Worm (Caenorhabditis elegans) whole organism, L2 larva: ENCODE results near the gene cal-1.

Experiments used
- C34F6.9 ChIP-seq: fragments of 150-350 bp; optimal IDR thresholded peaks from 2 replicates; lab custom pipeline; 2014; ENCODE audit warnings: missing biosample characterization, missing genetic modification characterization
- F13H6.1 ChIP-seq: sonication (generic microtip); optimal IDR thresholded peaks from 2 replicates; lab custom pipeline; 2016; ENCODE audit warnings: missing genetic modification characterization, missing compliant biosample characterization
- R02D3.7 ChIP-seq: fragments of 150-350 bp; optimal IDR thresholded peaks from 2 replicates; lab custom pipeline; 2014; ENCODE audit warnings: missing biosample characterization, missing genetic modification characterization
- Y55F3AM.14 ChIP-seq: fragments of 200-800 bp; sonication (Bioruptor generic); optimal IDR thresholded peaks from 2 replicates; lab custom pipeline; 2018; ENCODE audit warnings: mild to moderate bottlenecking, missing genetic modification characterization, missing compliant biosample characterization
- ZK546.5 ChIP-seq: sonication (generic microtip); optimal IDR thresholded peaks from 2 replicates; lab custom pipeline; 2017; ENCODE audit warnings: missing biosample characterization, missing genetic modification characterization
- alr-1 ChIP-seq: fragments of 150-350 bp; optimal IDR thresholded peaks from 2 replicates; lab custom pipeline; 2014; ENCODE audit warnings: missing biosample characterization, missing genetic modification characterization
- aly-2 ChIP-seq: fragments of 150-350 bp; optimal IDR thresholded peaks from 2 replicates; lab custom pipeline; 2014; ENCODE audit warnings: missing biosample characterization, missing genetic modification characterization
- ama-1 ChIP-seq: fragments of 150-350 bp; optimal IDR thresholded peaks from 2 replicates; lab custom pipeline; 2018; ENCODE audit warnings: inconsistent platforms
- blmp-1 ChIP-seq: sonication (generic microtip); optimal IDR thresholded peaks from 2 replicates; lab custom pipeline; 2017; ENCODE audit warnings: missing genetic modification characterization, mild to moderate bottlenecking, missing compliant biosample characterization, antibody characterized with exemption, moderate library complexity; ENCODE audit not compliant: insufficient read depth
- ceh-16 ChIP-seq: fragments of 150-350 bp; optimal IDR thresholded peaks from 2 replicates; lab custom pipeline; 2014; ENCODE audit warnings: missing biosample characterization, missing genetic modification characterization
- ceh-82 ChIP-seq: fragments of 150-350 bp; optimal IDR thresholded peaks from 2 replicates; lab custom pipeline; 2014; ENCODE audit warnings: missing biosample characterization, missing genetic modification characterization
- crh-2 ChIP-seq: sonication (generic microtip); optimal IDR thresholded peaks from 2 replicates; lab custom pipeline; 2017; ENCODE audit warnings: missing biosample characterization, missing genetic modification characterization
- dmd-4 ChIP-seq: sonication (generic microtip); optimal IDR thresholded peaks from 2 replicates; lab custom pipeline; 2017; ENCODE audit warnings: missing biosample characterization, missing genetic modification characterization
- elt-1 ChIP-seq: fragments of 150-350 bp; optimal IDR thresholded peaks from 2 replicates; lab custom pipeline; 2014; ENCODE audit warnings: missing biosample characterization, missing genetic modification characterization
- elt-3 ChIP-seq: sonication (generic microtip); optimal IDR thresholded peaks from 2 replicates; lab custom pipeline; 2017; ENCODE audit warnings: missing biosample characterization, missing genetic modification characterization
- gmeb-1 ChIP-seq: fragments of 150-350 bp; optimal IDR thresholded peaks from 2 replicates; lab custom pipeline; 2014; ENCODE audit warnings: missing biosample characterization, missing genetic modification characterization
- lin-11 ChIP-seq: fragments of 150-350 bp; sonication (generic microtip); optimal IDR thresholded peaks from 2 replicates; lab custom pipeline; 2014; ENCODE audit warnings: missing biosample characterization, missing genetic modification characterization, inconsistent platforms, mixed read lengths
- lin-13 ChIP-seq: fragments of 150-350 bp; optimal IDR thresholded peaks from 2 replicates; lab custom pipeline; 2014; ENCODE audit warnings: missing biosample characterization, missing genetic modification reagents, missing genetic modification characterization
- lin-39 ChIP-seq: fragments of 150-350 bp; optimal IDR thresholded peaks from 2 replicates; lab custom pipeline; 2014; ENCODE audit warnings: missing biosample characterization, missing genetic modification reagents, missing genetic modification characterization
- lsy-2 ChIP-seq, 2 experiments: fragments of 150-350 bp in 1 of 2; sonication (generic microtip) in 1 of 2; optimal IDR thresholded peaks; 2 replicates each; lab custom pipeline; 2014 to 2017; ENCODE audit warnings: missing biosample characterization in 2 of 2, missing genetic modification characterization in 2 of 2
- mab-5 ChIP-seq: fragments of 150-350 bp; optimal IDR thresholded peaks from 2 replicates; lab custom pipeline; 2014; ENCODE audit warnings: missing biosample characterization, missing genetic modification characterization
- mbf-1 ChIP-seq: sonication (generic microtip); optimal IDR thresholded peaks from 2 replicates; lab custom pipeline; 2017; ENCODE audit warnings: missing biosample characterization, missing genetic modification characterization
- mdl-1 ChIP-seq, 2 experiments: fragments of 150-350 bp in 1 of 2; sonication (generic microtip) in 1 of 2; optimal IDR thresholded peaks; 2 replicates each; lab custom pipeline; 2017; ENCODE audit warnings: missing biosample characterization in 2 of 2, missing genetic modification characterization in 2 of 2
- nhr-10 ChIP-seq: sonication (generic microtip); optimal IDR thresholded peaks from 2 replicates; lab custom pipeline; 2017; ENCODE audit warnings: missing biosample characterization, missing genetic modification characterization
- nhr-11 ChIP-seq: fragments of 150-350 bp; optimal IDR thresholded peaks from 2 replicates; lab custom pipeline; 2014; ENCODE audit warnings: missing biosample characterization, missing genetic modification characterization
- nhr-12 ChIP-seq: fragments of 150-350 bp; optimal IDR thresholded peaks from 2 replicates; lab custom pipeline; 2014; ENCODE audit warnings: missing biosample characterization, missing genetic modification characterization
- nhr-129 ChIP-seq: fragments of 150-350 bp; optimal IDR thresholded peaks from 2 replicates; lab custom pipeline; 2014; ENCODE audit warnings: missing biosample characterization, missing genetic modification characterization
- nhr-21 ChIP-seq: fragments of 150-350 bp; optimal IDR thresholded peaks from 2 replicates; lab custom pipeline; 2014; ENCODE audit warnings: missing biosample characterization, missing genetic modification characterization
- nhr-23 ChIP-seq: fragments of 150-350 bp; optimal IDR thresholded peaks from 2 replicates; lab custom pipeline; 2014; ENCODE audit warnings: missing biosample characterization, missing genetic modification reagents, missing genetic modification characterization
- nhr-237 ChIP-seq: fragments of 150-350 bp; optimal IDR thresholded peaks from 2 replicates; lab custom pipeline; 2014; ENCODE audit warnings: missing biosample characterization, missing genetic modification characterization
- nhr-25 ChIP-seq: fragments of 150-350 bp; sonication (generic microtip); optimal IDR thresholded peaks from 3 replicates; lab custom pipeline; 2014; ENCODE audit warnings: missing biosample characterization, missing genetic modification characterization
- nhr-6 ChIP-seq: fragments of 150-350 bp; optimal IDR thresholded peaks from 2 replicates; lab custom pipeline; 2014; ENCODE audit warnings: missing biosample characterization, missing genetic modification characterization
- nhr-77 ChIP-seq: fragments of 150-350 bp; optimal IDR thresholded peaks from 2 replicates; lab custom pipeline; 2014; ENCODE audit warnings: missing biosample characterization, missing genetic modification characterization
- peb-1 ChIP-seq: fragments of 150-350 bp; optimal IDR thresholded peaks from 2 replicates; lab custom pipeline; 2014; ENCODE audit warnings: missing biosample characterization, missing genetic modification characterization
- skn-1 ChIP-seq: sonication (generic microtip); optimal IDR thresholded peaks from 2 replicates; lab custom pipeline; 2017; ENCODE audit warnings: missing biosample characterization, missing genetic modification characterization
- sma-3 ChIP-seq: sonication (generic microtip); optimal IDR thresholded peaks from 2 replicates; lab custom pipeline; 2016; ENCODE audit warnings: missing genetic modification reagents, missing genetic modification characterization, missing compliant biosample characterization
- unc-39 ChIP-seq: fragments of 150-350 bp; optimal IDR thresholded peaks from 2 replicates; lab custom pipeline; 2014; ENCODE audit warnings: missing biosample characterization, missing genetic modification characterization
- unc-55 ChIP-seq: fragments of 150-350 bp; sonication (generic microtip); optimal IDR thresholded peaks from 3 replicates; lab custom pipeline; 2014; ENCODE audit warnings: missing biosample characterization, missing genetic modification reagents, missing genetic modification characterization
- unc-62 ChIP-seq: fragments of 150-350 bp; optimal IDR thresholded peaks from 2 replicates; lab custom pipeline; 2014; ENCODE audit warnings: missing biosample characterization, missing genetic modification reagents, missing genetic modification characterization
- zag-1 ChIP-seq: fragments of 150-350 bp; optimal IDR thresholded peaks from 2 replicates; lab custom pipeline; 2014; ENCODE audit warnings: missing biosample characterization, missing genetic modification characterization
- ztf-1 ChIP-seq: fragments of 200-800 bp; sonication (Bioruptor generic); conservative IDR thresholded peaks from 2 replicates; pipeline ENCODE4 v1.3.6; 2022; ENCODE audit warnings: missing genetic modification characterization, missing compliant biosample characterization

Gene cal-1

DNA sequence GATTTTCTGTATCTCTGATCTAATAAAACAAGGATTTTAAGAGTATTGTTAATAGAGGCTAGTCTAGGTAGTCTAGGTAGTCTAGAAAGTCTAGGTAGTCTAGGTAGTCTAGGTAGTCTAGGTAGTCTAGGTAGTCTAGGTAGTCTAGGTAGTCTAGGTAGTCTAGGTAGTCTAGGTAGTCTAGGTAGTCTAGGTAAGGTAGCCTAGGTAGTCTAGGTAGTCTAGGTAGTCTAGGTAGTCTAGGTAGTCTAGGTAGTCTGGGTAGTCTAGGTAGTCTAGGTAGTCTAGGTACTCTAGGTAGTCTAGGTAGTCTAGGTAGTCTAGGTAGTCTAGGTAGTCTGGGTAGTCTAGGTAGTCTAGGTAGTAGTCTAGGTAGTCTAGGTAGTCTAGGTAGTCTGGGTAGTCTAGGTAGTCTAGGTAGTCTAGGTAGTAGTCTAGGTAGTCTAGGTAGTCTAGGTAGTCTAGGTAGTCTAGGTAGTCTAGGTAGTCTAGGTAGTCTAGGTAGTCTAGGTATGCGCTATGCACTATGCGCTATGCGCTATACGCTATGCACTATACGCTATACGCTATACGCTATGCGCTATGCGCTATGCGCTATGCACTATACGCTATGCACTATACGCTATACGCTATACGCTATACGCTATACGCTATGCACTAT lies 7.0 kb downstream of the cal-1 start:
- peak; percentile 12 for TF ChIP-seq Y55F3AM.14 (GFP tag; lab: Kevin White, UChicago)

DNA sequence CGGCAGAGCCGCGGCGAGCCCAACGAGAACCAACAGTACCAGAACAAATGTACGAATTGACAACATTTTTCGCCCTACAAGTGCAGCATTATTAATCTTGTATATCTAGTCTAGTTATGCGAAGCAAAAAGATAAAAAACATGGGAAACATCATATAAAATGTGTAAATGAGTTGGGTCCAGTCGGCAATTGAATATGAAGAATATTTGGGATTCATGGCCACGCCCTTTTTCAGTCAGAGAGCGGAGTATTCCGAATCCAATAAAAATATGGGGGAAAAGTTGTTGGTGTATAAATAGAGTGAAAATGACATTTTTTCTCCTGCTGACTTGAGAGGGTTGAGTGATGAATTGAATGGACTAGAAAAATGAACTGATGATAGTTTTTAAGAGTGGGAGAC lies 10.9 kb downstream of the cal-1 start, which contains the start of gene nlp-46:
Gene nlp-46, minus strand, starts transcription at position 101 of the 400 bp plus-strand sequence.
- TF ChIP-seq zag-1 (tag; lab: Kevin White, UChicago) (no peak), lsy-2 (tag; optimal IDR thresholded peaks at IDR 0.05; lab: Kevin White, UChicago) (no peak), elt-3 (tag; lab: Kevin White, UChicago) (no peak), crh-2 (tag; lab: Kevin White, UChicago) (no peak), unc-39 (tag; lab: Kevin White, UChicago) (no peak), ZK546.5 (tag; lab: Kevin White, UChicago) (no peak), nhr-21 (tag; lab: Kevin White, UChicago) (no peak), nhr-23 (tag; lab: Kevin White, UChicago) (no peak), lin-13 (GFP tag; lab: Kevin White, UChicago) (no peak), R02D3.7 (no peak)
- TF ChIP-seq, all 48 proteins: peak for 0

DNA sequence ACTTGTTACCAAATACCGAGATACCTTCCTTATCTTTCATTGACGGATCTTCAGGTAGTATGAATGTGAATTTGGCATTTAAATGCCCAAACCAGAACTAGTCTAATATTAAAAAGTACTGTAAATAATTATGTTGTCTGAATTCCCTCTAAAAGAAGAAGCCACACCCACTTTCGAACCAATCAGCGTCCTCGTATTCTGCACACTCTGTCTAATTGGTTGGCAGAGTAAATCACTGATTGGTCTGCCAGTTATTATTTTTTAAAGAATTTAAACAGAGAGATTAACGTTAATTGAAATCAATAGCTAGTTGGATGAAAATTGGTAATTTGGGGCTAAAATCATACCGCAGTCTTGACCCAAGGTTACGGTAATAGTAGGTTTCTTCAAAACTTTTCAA lies 11.3 kb downstream of the cal-1 start:
- TF ChIP-seq nhr-129 = no peak
- TF ChIP-seq mab-5 = no peak
- no peak for TF ChIP-seq lin-11 (tag; lab: Kevin White, UChicago)
- no peak for TF ChIP-seq nhr-12 (tag; lab: Kevin White, UChicago)
- no peak for TF ChIP-seq crh-2 (tag; lab: Kevin White, UChicago)
- TF ChIP-seq nhr-25 (tag; lab: Kevin White, UChicago) = no peak
- TF ChIP-seq ceh-82 (tag; lab: Kevin White, UChicago) = no peak
- no peak for TF ChIP-seq nhr-10 (tag; lab: Kevin White, UChicago)

DNA sequence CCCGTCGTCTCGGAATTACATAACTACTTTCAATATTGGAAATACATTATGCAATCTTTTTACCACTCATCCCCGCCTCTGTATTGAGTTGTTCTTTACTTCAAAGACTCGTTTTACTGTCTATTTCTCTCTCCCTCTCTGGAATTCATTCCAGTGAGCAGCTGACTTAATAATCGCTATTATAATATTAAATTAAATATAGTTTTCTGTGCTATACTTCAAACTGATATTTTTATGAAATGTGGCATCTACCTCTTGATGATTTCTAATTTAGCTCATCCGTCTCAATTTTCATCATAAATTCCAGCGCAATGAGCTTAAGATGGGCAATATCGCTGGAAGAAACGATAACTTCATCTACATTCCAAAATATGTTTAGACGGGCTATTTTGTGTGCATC lies 13.6 kb downstream of the cal-1 start, which contains the start of gene T28H10.1:
Gene T28H10.1, plus strand, starts transcription at position 301 of the 400 bp plus-strand sequence.
- TF ChIP-seq F13H6.1 (tag; lab: Kevin White, UChicago) (no peak), mbf-1 (tag; lab: Kevin White, UChicago) (no peak), alr-1 (tag; lab: Kevin White, UChicago) (no peak), elt-1 (tag; lab: Kevin White, UChicago) (no peak), nhr-25 (tag; lab: Kevin White, UChicago) (no peak), nhr-237 (tag; lab: Kevin White, UChicago) (no peak), nhr-6 (tag; lab: Kevin White, UChicago) (no peak), nhr-23 (tag; lab: Kevin White, UChicago) (no peak), zag-1 (tag; lab: Kevin White, UChicago) (no peak), ama-1 (lab: Kevin White, UChicago) (no peak)

DNA sequence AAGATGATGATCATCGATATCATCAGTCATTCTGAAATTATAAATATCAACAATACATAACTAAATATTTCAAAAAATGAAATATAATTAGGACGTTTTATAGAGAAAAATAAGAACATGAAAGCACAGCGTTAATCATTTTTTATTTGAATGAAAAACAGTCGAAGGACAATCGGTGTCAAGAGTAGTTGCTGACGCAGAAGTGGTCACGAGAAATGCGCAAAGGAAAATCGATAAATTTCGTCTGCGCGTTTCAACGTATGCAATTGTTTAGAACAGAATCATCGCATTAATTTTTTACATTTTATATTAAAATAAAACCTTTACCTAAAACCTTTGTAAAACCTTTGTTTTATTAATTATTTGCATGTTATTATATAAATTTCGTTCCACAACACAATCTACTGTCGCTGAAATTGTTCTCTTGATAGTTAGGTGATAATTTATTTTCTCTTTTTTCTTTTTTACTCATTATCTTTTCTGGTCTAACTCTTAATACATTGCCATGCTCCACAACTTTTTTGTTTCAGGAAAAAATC lies 19.3 kb downstream of the cal-1 start, which contains the start of the genes W04D2.4 and rbm-25:
Gene W04D2.4, minus strand, starts transcription at position 31 of the 539 bp plus-strand sequence.
Gene rbm-25, plus strand, starts transcription at position 489 of the 539 bp plus-strand sequence.
- TF ChIP-seq lin-13 (GFP tag; lab: Kevin White, UChicago) (peak; percentile 57), dmd-4 (tag; lab: Kevin White, UChicago) (peak; percentile 36), R02D3.7 (peak; percentile 28), ama-1 (lab: Kevin White, UChicago) (peak; percentile 29), C34F6.9 (peak; percentile 96), unc-62 (GFP tag; lab: Kevin White, UChicago) (no peak), lsy-2 (tag; optimal IDR thresholded peaks at IDR 0.05; lab: Kevin White, UChicago) (peak; percentile 87 to 92), sma-3 (peak; percentile 60), nhr-23 (tag; lab: Kevin White, UChicago) (no peak), Y55F3AM.14 (GFP tag; lab: Kevin White, UChicago) (no peak), gmeb-1 (tag; lab: Kevin White, UChicago) (peak; percentile 87), zag-1 (tag; lab: Kevin White, UChicago) (no peak), aly-2 (tag; lab: Kevin White, UChicago) (peak; percentile 14), nhr-77 (tag; lab: Kevin White, UChicago) (no peak), peb-1 (tag; lab: Kevin White, UChicago) (no peak), unc-55 (GFP tag; lab: Kevin White, UChicago) (peak; percentile 90), ZK546.5 (tag; lab: Kevin White, UChicago) (no peak), blmp-1 (tag; lab: Kevin White, UChicago) (no peak), unc-39 (tag; lab: Kevin White, UChicago) (no peak), F13H6.1 (tag; lab: Kevin White, UChicago) (peak; percentile 71), nhr-11 (tag; lab: Kevin White, UChicago) (no peak), skn-1 (tag; lab: Kevin White, UChicago) (no peak), nhr-12 (tag; lab: Kevin White, UChicago) (no peak), nhr-10 (tag; lab: Kevin White, UChicago) (no peak), nhr-21 (tag; lab: Kevin White, UChicago) (peak; percentile 76), ceh-82 (tag; lab: Kevin White, UChicago) (no peak), ceh-16 (tag; lab: Kevin White, UChicago) (no peak), nhr-237 (tag; lab: Kevin White, UChicago) (no peak), nhr-129 (peak; percentile 58), nhr-6 (tag; lab: Kevin White, UChicago) (no peak), ztf-1 (GFP tag; lab: Robert Waterston, UW) (no peak), lin-39 (tag; lab: Kevin White, UChicago) (no peak), mdl-1 (tag; optimal IDR thresholded peaks at IDR 0.05; lab: Kevin White, UChicago) (no peak), nhr-25 (tag; lab: Kevin White, UChicago) (peak; percentile 60)
